Fruit fly (Drosophila melanogaster): Measurements from ENCODE around the gene Nrd1.

- TF ChIP-seq h (optimal IDR thresholded peaks at IDR 0.05) (no peak), Sin3A (optimal IDR thresholded peaks at IDR 0.05) (no peak), insv (optimal IDR thresholded peaks at IDR 0.05) (no peak), ttk (optimal IDR thresholded peaks at IDR 0.05) (no peak), Myc (optimal IDR thresholded peaks at IDR 0.05) (no peak)
Measured at dm6 chrX:11837926-11838325, 30.8 kb downstream of the Nrd1 start, which contains the start of gene CG15741.
